Fruit fly (Drosophila melanogaster): ENCODE measurements around the gene CG6443.

CG6443 gene

DNA sequence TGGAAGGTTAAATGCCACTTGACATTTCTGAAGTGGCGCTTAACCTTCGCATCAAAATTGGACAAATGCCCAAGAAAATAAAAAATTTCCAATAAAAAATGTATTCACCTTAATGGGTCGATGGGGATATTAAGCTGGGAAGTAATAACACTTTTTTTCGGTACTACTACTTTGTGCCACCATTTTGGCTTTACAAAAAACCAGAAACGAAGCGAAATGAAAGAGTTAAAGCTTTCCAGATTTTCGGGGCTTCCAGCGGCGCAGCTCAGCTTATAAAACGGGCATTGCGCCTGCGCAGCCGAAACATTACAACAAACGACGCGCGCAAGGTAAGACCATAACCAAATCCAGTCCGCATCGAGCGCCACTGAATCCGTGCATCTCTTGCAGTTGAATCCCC is 41.8 kb downstream of the CG6443 start, which contains the start of gene CG17127:
Gene CG17127, plus strand, starts transcription at position 301 of the 400 bp plus-strand sequence.
- no peak for TF ChIP-seq CG31627 (GFP tag; optimal IDR thresholded peaks at IDR 0.05)
- TF ChIP-seq Met (GFP tag; optimal IDR thresholded peaks at IDR 0.05): no peak
- no peak for TF ChIP-seq CG6163 (GFP tag; IDR thresholded peaks at IDR 0.05)
- no peak for TF ChIP-seq dsx (GFP tag; optimal IDR thresholded peaks at IDR 0.05; ENCODE audit: poor library complexity, severe bottlenecking)
- TF ChIP-seq CG1621 (tag; optimal IDR thresholded peaks at IDR 0.05): no peak
- TF ChIP-seq CG6792 (GFP tag; optimal IDR thresholded peaks at IDR 0.05): no peak
- TF ChIP-seq fd85E (GFP tag; optimal IDR thresholded peaks at IDR 0.05): no peak
- TF ChIP-seq Hr4 (GFP tag; optimal IDR thresholded peaks at IDR 0.05): no peak
- TF ChIP-seq Sox102F (GFP tag; optimal IDR thresholded peaks at IDR 0.05): no peak

DNA sequence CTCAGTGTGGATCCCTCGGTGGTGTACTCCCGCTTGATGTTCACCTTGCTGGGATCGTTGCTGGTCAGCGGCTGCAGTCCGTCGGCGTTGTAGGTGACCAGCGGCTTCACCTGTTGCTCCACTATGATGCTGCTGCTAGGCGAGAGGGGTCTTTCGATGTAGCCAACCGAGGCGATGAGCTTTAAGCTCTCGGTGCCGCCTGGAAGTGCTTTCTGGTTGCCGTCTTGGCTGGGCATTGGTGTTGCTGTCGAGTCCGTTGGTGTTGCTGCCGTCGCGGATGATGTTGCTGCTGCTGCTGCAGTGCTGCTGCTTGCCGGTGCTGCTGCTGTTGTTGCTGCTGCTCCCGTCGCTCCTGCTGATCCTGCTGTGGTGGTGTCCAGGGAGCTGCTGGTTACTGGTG is 45.3 kb downstream of the CG6443 start:
- TF ChIP-seq eg (GFP tag; IDR thresholded peaks at IDR 0.05) (0 out of 3 replicates have a peak, but pooled peaks have one; percentile 12), CG10631 (GFP tag; optimal IDR thresholded peaks at IDR 0.05) (no peak), CG3919 (GFP tag; optimal IDR thresholded peaks at IDR 0.05) (peak; percentile 94), dac (GFP tag; optimal IDR thresholded peaks at IDR 0.05) (no peak), CG6854 (GFP tag; optimal IDR thresholded peaks at IDR 0.05) (no peak)

All from whole organism, prepupa.